Worm (Caenorhabditis elegans) whole organism, young adult: ENCODE results near the gene bath-33.

Source experiments
- B0336.3 ChIP-seq: fragments of 200-800 bp; sonication (Bioruptor generic); IDR thresholded peaks from 2 replicates; pipeline ENCODE4 v1.3.6; 2022; ENCODE audit warnings: missing genetic modification characterization, missing compliant biosample characterization
- D2030.7 ChIP-seq: fragments of 200-800 bp; sonication (Bioruptor generic); IDR thresholded peaks from 2 replicates; pipeline ENCODE4 v1.3.6; 2022; ENCODE audit warnings: missing genetic modification reagents, missing genetic modification characterization, missing compliant biosample characterization
- K11D2.4 ChIP-seq: fragments of 200-800 bp; sonication (Bioruptor generic); IDR thresholded peaks from 2 replicates; pipeline ENCODE4 v1.3.6; 2022; ENCODE audit warnings: missing genetic modification reagents, missing genetic modification characterization, missing compliant biosample characterization
- K12H6.12 ChIP-seq: fragments of 200-800 bp; sonication (Bioruptor generic); optimal IDR thresholded peaks from 2 replicates; lab custom pipeline; 2018; ENCODE audit warnings: mild to moderate bottlenecking, missing genetic modification characterization, missing compliant biosample characterization
- Y53G8AR.9 ChIP-seq: fragments of 200-800 bp; sonication (Bioruptor generic); conservative IDR thresholded peaks from 2 replicates; pipeline ENCODE4 v1.3.6; 2022; ENCODE audit warnings: missing genetic modification reagents, missing genetic modification characterization, missing compliant biosample characterization
- akir-1 ChIP-seq: fragments of 200-800 bp; sonication (Bioruptor generic); optimal IDR thresholded peaks from 2 replicates; lab custom pipeline; 2018; ENCODE audit warnings: mild to moderate bottlenecking, missing genetic modification characterization, moderate library complexity, missing compliant biosample characterization
- aptf-2 ChIP-seq: fragments of 200-800 bp; sonication (Bioruptor generic); conservative IDR thresholded peaks from 2 replicates; pipeline ENCODE4 v1.3.6; 2022; ENCODE audit warnings: missing genetic modification reagents, missing genetic modification characterization, missing compliant biosample characterization
- atf-7 ChIP-seq: sonication (generic microtip); optimal IDR thresholded peaks from 2 replicates; lab custom pipeline; 2017; ENCODE audit warnings: mild to moderate bottlenecking, missing genetic modification characterization, missing compliant biosample characterization
- athp-1 ChIP-seq: sonication (generic microtip); optimal IDR thresholded peaks from 2 replicates; lab custom pipeline; 2017; ENCODE audit warnings: mild to moderate bottlenecking, missing genetic modification characterization, missing compliant biosample characterization
- bed-1 ChIP-seq: fragments of 200-800 bp; sonication (Bioruptor generic); IDR thresholded peaks from 2 replicates; pipeline ENCODE4 v1.3.6; 2022; ENCODE audit warnings: missing genetic modification reagents, missing genetic modification characterization, missing compliant biosample characterization
- bed-2 ChIP-seq: fragments of 200-800 bp; sonication (Bioruptor generic); IDR thresholded peaks from 2 replicates; pipeline ENCODE4 v1.3.6; 2022; ENCODE audit warnings: missing genetic modification reagents, missing genetic modification characterization, missing compliant biosample characterization
- cebp-1 ChIP-seq, 2 experiments: fragments of 200-800 bp in 1 of 2; sonication (Bioruptor generic) in 1 of 2; sonication (generic microtip) in 1 of 2; IDR thresholded peaks in 1 of 2; optimal IDR thresholded peaks in 1 of 2; 2 replicates each; pipeline versions ENCODE4 v1.3.6 to Lab custom; 2017 to 2022; ENCODE audit warnings: missing compliant biosample characterization in 2 of 2, missing genetic modification characterization in 2 of 2, mild to moderate bottlenecking in 1 of 2, missing genetic modification reagents in 1 of 2, moderate library complexity in 1 of 2
- ceh-27 ChIP-seq: fragments of 200-800 bp; sonication (Bioruptor generic); optimal IDR thresholded peaks from 2 replicates; lab custom pipeline; 2018; ENCODE audit warnings: mild to moderate bottlenecking, missing genetic modification characterization, moderate library complexity, missing compliant biosample characterization
- efl-1 ChIP-seq: fragments of 150-350 bp; optimal IDR thresholded peaks from 2 replicates; lab custom pipeline; 2014; ENCODE audit warnings: missing biosample characterization, missing genetic modification reagents, missing genetic modification characterization
- him-1 ChIP-seq: sonication (generic microtip); optimal IDR thresholded peaks from 2 replicates; lab custom pipeline; 2016; ENCODE audit warnings: missing genotype, missing genetic modification reagents, missing genetic modification characterization, missing compliant biosample characterization
- hlh-12 ChIP-seq: sonication (generic microtip); optimal IDR thresholded peaks from 2 replicates; lab custom pipeline; 2016; ENCODE audit warnings: missing genetic modification characterization, missing compliant biosample characterization
- hrde-1 ChIP-seq: sonication (generic microtip); optimal IDR thresholded peaks from 2 replicates; lab custom pipeline; 2016; ENCODE audit warnings: missing genetic modification characterization, mild to moderate bottlenecking, missing compliant biosample characterization, moderate library complexity, missing genotype, missing genetic modification reagents, borderline replicate concordance
- let-526 ChIP-seq: fragments of 200-800 bp; sonication (Bioruptor generic); IDR thresholded peaks from 2 replicates; pipeline ENCODE4 v1.3.6; 2022; ENCODE audit warnings: missing genetic modification reagents, missing genetic modification characterization, missing compliant biosample characterization
- lin-26 ChIP-seq: fragments of 200-800 bp; sonication (Bioruptor generic); IDR thresholded peaks from 2 replicates; pipeline ENCODE4 v1.3.6; 2022; ENCODE audit warnings: missing genetic modification reagents, missing genetic modification characterization, missing compliant biosample characterization
- madf-10 ChIP-seq: sonication (generic microtip); optimal IDR thresholded peaks from 2 replicates; lab custom pipeline; 2016; ENCODE audit warnings: mild to moderate bottlenecking, missing genetic modification characterization, missing compliant biosample characterization
- madf-3 ChIP-seq: fragments of 200-800 bp; sonication (Bioruptor generic); IDR thresholded peaks from 2 replicates; pipeline ENCODE4 v1.3.6; 2022; ENCODE audit warnings: missing genetic modification reagents, missing genetic modification characterization, missing compliant biosample characterization
- mcd-1 ChIP-seq: fragments of 200-800 bp; sonication (Bioruptor generic); IDR thresholded peaks from 2 replicates; pipeline ENCODE4 v1.3.6; 2022; ENCODE audit warnings: missing genetic modification reagents, missing genetic modification characterization, missing compliant biosample characterization
- nhr-80 ChIP-seq: sonication (generic microtip); optimal IDR thresholded peaks from 2 replicates; lab custom pipeline; 2016; ENCODE audit warnings: missing genetic modification characterization, missing compliant biosample characterization
- pha-4 ChIP-seq: fragments of 150-350 bp; sonication (generic microtip); optimal IDR thresholded peaks from 2 replicates; lab custom pipeline; 2014; ENCODE audit warnings: missing biosample characterization, missing genetic modification reagents, missing genetic modification characterization
- rec-8 ChIP-seq, 2 experiments: sonication (generic microtip); optimal IDR thresholded peaks; 2 replicates each; lab custom pipeline; 2016; ENCODE audit warnings: mild to moderate bottlenecking in 2 of 2, missing genetic modification characterization in 2 of 2, missing genetic modification reagents in 2 of 2, missing genotype in 2 of 2, missing biosample characterization in 1 of 2, missing compliant biosample characterization in 1 of 2, moderate library complexity in 1 of 2
- repo-1 ChIP-seq: sonication (generic microtip); optimal IDR thresholded peaks from 2 replicates; lab custom pipeline; 2017; ENCODE audit warnings: mild to moderate bottlenecking, missing genetic modification characterization, missing compliant biosample characterization
- sdz-38 ChIP-seq: sonication (generic microtip); optimal IDR thresholded peaks from 2 replicates; lab custom pipeline; 2016; ENCODE audit warnings: missing genotype, missing genetic modification characterization, missing compliant biosample characterization
- snpc-1.3 ChIP-seq: sonication (generic microtip); optimal IDR thresholded peaks from 2 replicates; lab custom pipeline; 2017; ENCODE audit warnings: missing genetic modification characterization, mild to moderate bottlenecking, missing compliant biosample characterization, antibody characterized with exemption, moderate library complexity, missing genotype, missing genetic modification reagents; ENCODE audit not compliant: insufficient read depth
- somi-1 ChIP-seq: fragments of 200-800 bp; sonication (Bioruptor generic); optimal IDR thresholded peaks from 2 replicates; lab custom pipeline; 2018; ENCODE audit warnings: mild to moderate bottlenecking, missing genetic modification characterization, missing compliant biosample characterization
- tbp1 ChIP-seq: fragments of 200-800 bp; sonication (Bioruptor generic); optimal IDR thresholded peaks from 2 replicates; lab custom pipeline; 2018; ENCODE audit warnings: mild to moderate bottlenecking, missing genetic modification characterization, missing compliant biosample characterization
- tbx-9 ChIP-seq: sonication (generic microtip); optimal IDR thresholded peaks from 2 replicates; lab custom pipeline; 2016; ENCODE audit warnings: borderline replicate concordance, missing genetic modification characterization, inconsistent platforms, missing compliant biosample characterization
- tlf-1 ChIP-seq: fragments of 200-800 bp; sonication (Bioruptor generic); optimal IDR thresholded peaks from 2 replicates; lab custom pipeline; 2018; ENCODE audit warnings: mild to moderate bottlenecking, missing genetic modification characterization, missing compliant biosample characterization
- unc-62 ChIP-seq: fragments of 150-350 bp; optimal IDR thresholded peaks from 2 replicates; lab custom pipeline; 2014; ENCODE audit warnings: missing biosample characterization, missing genetic modification reagents, missing genetic modification characterization
- zim-3 ChIP-seq: sonication (generic microtip); optimal IDR thresholded peaks from 2 replicates; lab custom pipeline; 2017; ENCODE audit warnings: mild to moderate bottlenecking, missing genetic modification characterization, moderate library complexity, missing compliant biosample characterization

bath-33 gene

DNA sequence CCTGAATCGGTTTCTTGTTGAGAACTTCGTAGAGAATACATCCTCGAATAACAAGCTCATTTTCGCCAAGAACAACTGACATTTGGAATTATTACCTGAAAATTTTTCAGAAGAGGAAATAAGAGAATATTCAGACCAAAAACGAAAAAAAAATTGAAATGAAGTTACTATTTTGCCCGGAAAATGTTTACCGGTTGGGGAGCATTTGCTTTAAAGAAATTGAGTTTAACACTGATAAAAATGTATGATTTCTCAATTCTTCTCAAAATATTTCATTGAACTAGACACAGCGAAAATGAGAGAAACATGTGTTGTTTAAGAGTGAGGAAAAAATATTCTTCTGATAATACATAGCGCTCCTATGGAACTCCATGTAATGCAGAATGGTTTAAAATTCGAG lies 10.4 kb upstream of the bath-33 start, which contains the start of gene fbxa-165:
Gene fbxa-165 (minus strand): TSS at position 101 of the 400 bp plus-strand sequence.
- TF ChIP-seq D2030.7 (no peak), snpc-1.3 (tag; lab: Kevin White, UChicago) (no peak), tbx-9 (tag; lab: Kevin White, UChicago) (no peak), bed-1 (GFP tag; lab: Robert Waterston, UW) (no peak), zim-3 (tag; lab: Kevin White, UChicago) (no peak), lin-26 (no peak), hrde-1 (tag; lab: Kevin White, UChicago) (no peak), sdz-38 (tag; lab: Kevin White, UChicago) (no peak), unc-62 (no peak), rec-8 (tag; optimal IDR thresholded peaks at IDR 0.05; lab: Kevin White, UChicago) (no peak), tlf-1 (GFP tag; lab: Kevin White, UChicago) (no peak), tbp1 (GFP tag; lab: Kevin White, UChicago) (no peak), mcd-1 (no peak), Y53G8AR.9 (GFP tag; lab: Robert Waterston, UW) (no peak), madf-10 (tag; lab: Kevin White, UChicago) (no peak)
- TF ChIP-seq, all 124 proteins: peak for 0

DNA sequence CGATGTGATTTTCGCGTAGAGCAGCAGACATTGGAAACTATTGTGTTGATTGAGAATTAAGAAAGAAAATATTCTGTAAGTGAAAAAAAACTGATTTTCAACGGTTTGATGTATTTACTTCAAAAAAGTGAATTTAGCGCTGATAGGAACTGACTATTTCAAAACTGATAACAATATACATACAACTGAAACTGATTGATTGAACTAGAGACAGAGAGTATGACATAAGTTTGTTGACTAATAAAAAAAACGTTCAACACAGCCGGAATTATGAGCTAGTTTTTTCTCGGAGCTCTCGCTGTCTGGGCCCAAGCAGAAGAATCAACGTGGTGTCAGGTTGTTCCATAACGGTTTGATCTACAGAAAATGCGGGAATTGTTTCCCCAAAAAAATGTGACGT lies 8.0 kb upstream of the bath-33 start, which contains the start of gene fbxa-164:
Gene fbxa-164 (minus strand): TSS at position 101 of the 400 bp plus-strand sequence.
- no peak for TF ChIP-seq aptf-2 (GFP tag; lab: Robert Waterston, UW)
- TF ChIP-seq ceh-27: no peak
- TF ChIP-seq akir-1 (GFP tag; lab: Kevin White, UChicago): no peak
- no peak for TF ChIP-seq B0336.3 (GFP tag; lab: Robert Waterston, UW)
- no peak for TF ChIP-seq Y53G8AR.9 (GFP tag; lab: Robert Waterston, UW)
- no peak for TF ChIP-seq pha-4 (tag; lab: Kevin White, UChicago)
- TF ChIP-seq efl-1 (GFP tag; lab: Kevin White, UChicago): no peak
- no peak for TF ChIP-seq madf-3 (GFP tag; lab: Robert Waterston, UW)
- TF ChIP-seq atf-7 (tag; lab: Kevin White, UChicago): no peak
- TF ChIP-seq let-526 (GFP tag; lab: Robert Waterston, UW): no peak
- no peak for TF ChIP-seq bed-2 (GFP tag; lab: Robert Waterston, UW)

- TF ChIP-seq athp-1 (tag; lab: Kevin White, UChicago) (no peak), him-1 (no peak), K12H6.12 (tag; lab: Kevin White, UChicago) (no peak), hlh-12 (tag; lab: Kevin White, UChicago) (no peak), repo-1 (tag; lab: Kevin White, UChicago) (no peak), K11D2.4 (GFP tag; lab: Robert Waterston, UW) (no peak), cebp-1 (GFP tag; IDR thresholded peaks at IDR 0.05; lab: Robert Waterston, UW) (no peak), cebp-1 (tag; optimal IDR thresholded peaks at IDR 0.05; lab: Kevin White, UChicago) (no peak)
These were observed 4.7 kb upstream of the bath-33 start, which contains the start of gene fbxa-163 for ce11 chrII:1610630-1611029. TSS of gene fbxa-163 (minus strand) at chrII:1610730.

DNA sequence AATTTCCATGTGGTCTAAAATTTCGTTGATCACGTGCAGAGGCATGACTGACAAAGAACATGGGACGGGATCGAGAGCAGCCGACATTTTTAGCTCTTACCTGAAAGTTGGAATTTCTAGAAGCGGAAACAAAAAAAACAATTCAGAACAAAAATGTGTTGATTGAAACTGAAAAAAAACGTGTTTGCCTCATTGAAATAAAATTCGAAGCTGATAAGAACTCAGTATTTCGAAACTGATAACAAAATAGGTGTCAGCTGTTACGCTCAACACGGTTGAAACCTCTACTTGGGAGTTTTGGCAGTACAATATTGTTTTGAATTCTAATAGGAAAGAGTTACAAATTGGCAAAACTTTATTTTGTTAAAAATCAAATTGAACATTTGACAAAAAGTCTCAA lies 2.9 kb upstream of the bath-33 start:
- TF ChIP-seq nhr-80 (peak; percentile 47), cebp-1 (GFP tag; IDR thresholded peaks at IDR 0.05; lab: Robert Waterston, UW) (no peak), cebp-1 (tag; optimal IDR thresholded peaks at IDR 0.05; lab: Kevin White, UChicago) (peak; percentile 83), somi-1 (GFP tag; lab: Kevin White, UChicago) (no peak)
